Worm (Caenorhabditis elegans): ENCODE measurements around the gene F36G9.3.

F36G9.3 gene

ce11 chrV:15952762-15953161 is 4.4 kb upstream of the F36G9.3 start, which contains the start of gene srw-56:
Gene srw-56, minus strand, starts transcription at chrV:15952862.
- TF ChIP-seq Y22D7AL.16 (tag; optimal IDR thresholded peaks at IDR 0.05) = no peak
- TF ChIP-seq sox-4 (tag; optimal IDR thresholded peaks at IDR 0.05) = no peak
- TF ChIP-seq nfya-1 (tag; optimal IDR thresholded peaks at IDR 0.05) = no peak
- TF ChIP-seq sox-2 (GFP tag; IDR thresholded peaks at IDR 0.05) = no peak
- no peak for TF ChIP-seq hlh-6 (tag; optimal IDR thresholded peaks at IDR 0.05)
- TF ChIP-seq pag-3 (tag; optimal IDR thresholded peaks at IDR 0.05; ENCODE audit: borderline replicate concordance) = no peak
- no peak for TF ChIP-seq lin-11 (tag; optimal IDR thresholded peaks at IDR 0.05)
- TF ChIP-seq ceh-14 (tag; optimal IDR thresholded peaks at IDR 0.05) = no peak
- no peak for TF ChIP-seq ahr-1 (tag; optimal IDR thresholded peaks at IDR 0.05)
- no peak for TF ChIP-seq mec-3 (tag; optimal IDR thresholded peaks at IDR 0.05; ENCODE audit: borderline replicate concordance)
- no peak for TF ChIP-seq C38D4.7 (GFP tag; optimal IDR thresholded peaks at IDR 0.05)

DNA sequence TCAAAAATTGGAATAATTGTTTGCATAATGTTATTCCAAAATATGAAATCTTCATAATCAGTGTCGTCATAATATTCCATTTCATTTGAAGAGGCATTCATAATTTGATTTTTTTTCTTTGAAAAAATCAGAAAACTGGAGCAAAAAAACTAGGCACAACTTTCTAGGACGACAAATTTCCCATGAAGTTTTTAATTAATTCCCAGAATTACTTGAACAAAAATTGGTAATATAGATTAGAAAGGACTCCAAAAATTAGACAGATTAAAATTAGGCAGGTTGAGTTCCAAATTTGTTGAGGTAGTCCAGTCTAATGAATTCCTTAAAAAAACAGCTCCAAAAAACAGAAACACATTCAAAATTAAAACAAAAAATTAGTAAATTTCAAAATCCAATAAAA is 2.3 kb upstream of the F36G9.3 start, which contains the start of gene srw-57:
Gene srw-57 (minus strand): TSS at position 101 of the 400 bp plus-strand sequence.
- TF ChIP-seq ceh-18 (tag; optimal IDR thresholded peaks at IDR 0.05) = no peak
- TF ChIP-seq ceh-9 (tag; optimal IDR thresholded peaks at IDR 0.05) = no peak
- no peak for TF ChIP-seq lim-6 (tag; optimal IDR thresholded peaks at IDR 0.05)
- no peak for TF ChIP-seq mec-3 (tag; optimal IDR thresholded peaks at IDR 0.05; ENCODE audit: borderline replicate concordance)
- TF ChIP-seq ceh-30 (tag; optimal IDR thresholded peaks at IDR 0.05) = no peak
- no peak for TF ChIP-seq pros-1 (tag; optimal IDR thresholded peaks at IDR 0.05)
- no peak for TF ChIP-seq tbx-2 (tag; optimal IDR thresholded peaks at IDR 0.05)
- TF ChIP-seq nhr-232 (tag; optimal IDR thresholded peaks at IDR 0.05) = no peak
- TF ChIP-seq C08G9.2 (tag; optimal IDR thresholded peaks at IDR 0.05) = no peak
- no peak for TF ChIP-seq ceh-2 (tag; optimal IDR thresholded peaks at IDR 0.05)
- TF ChIP-seq gmeb-2 (tag; optimal IDR thresholded peaks at IDR 0.05) = no peak
- TF ChIP-seq ttx-3 (tag; optimal IDR thresholded peaks at IDR 0.05) = no peak
- TF ChIP-seq syd-9 (tag; optimal IDR thresholded peaks at IDR 0.05) = no peak
- TF ChIP-seq pax-1 (tag; optimal IDR thresholded peaks at IDR 0.05) = no peak
- no peak for TF ChIP-seq unc-3 (GFP tag; conservative IDR thresholded peaks at IDR 0.05)
- no peak for TF ChIP-seq unc-3 (tag; optimal IDR thresholded peaks at IDR 0.05)
- no peak for TF ChIP-seq hlh-6 (tag; optimal IDR thresholded peaks at IDR 0.05)
- no peak for TF ChIP-seq eyg-1 (tag; optimal IDR thresholded peaks at IDR 0.05)
- TF ChIP-seq F13H6.1 (tag; optimal IDR thresholded peaks at IDR 0.05) = no peak
- TF ChIP-seq sox-2 (GFP tag; IDR thresholded peaks at IDR 0.05) = no peak
- TF ChIP-seq pqm-1 (tag; optimal IDR thresholded peaks at IDR 0.05) = no peak

DNA sequence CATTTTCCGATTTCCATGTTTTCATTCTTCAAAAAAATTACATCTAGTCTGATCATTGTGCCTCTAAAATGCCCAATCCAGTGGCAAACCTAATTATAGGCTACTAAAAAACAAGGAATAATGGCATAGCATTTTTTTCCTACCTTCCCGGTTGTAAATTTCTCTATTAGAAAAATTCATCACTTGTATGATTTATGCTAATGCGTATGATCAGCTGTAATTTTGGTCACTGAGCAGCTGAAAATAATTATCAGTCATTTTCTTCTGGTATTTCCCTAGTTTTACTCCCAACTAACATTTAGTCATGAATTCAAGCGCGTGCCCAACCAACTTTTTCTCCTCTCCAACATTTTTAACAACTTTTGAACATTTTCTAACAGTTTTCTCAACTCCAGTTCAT is 1.7 kb upstream of the F36G9.3 start, which contains the start of gene srh-186:
Gene srh-186 (plus strand): TSS at position 301 of the 400 bp plus-strand sequence.
- no peak for TF ChIP-seq ceh-31 (tag; optimal IDR thresholded peaks at IDR 0.05)
- TF ChIP-seq unc-42 (tag; optimal IDR thresholded peaks at IDR 0.05) = no peak
- TF ChIP-seq tbx-7 (tag; optimal IDR thresholded peaks at IDR 0.05) = no peak
- TF ChIP-seq ceh-19 (GFP tag; optimal IDR thresholded peaks at IDR 0.05) = no peak
- TF ChIP-seq npax-4 (tag; optimal IDR thresholded peaks at IDR 0.05) = no peak
- TF ChIP-seq C38D4.7 (GFP tag; optimal IDR thresholded peaks at IDR 0.05) = no peak

ce11 chrV:15959456-15959855 is 2.3 kb downstream of the F36G9.3 start:
- TF ChIP-seq C38D4.7 (GFP tag; optimal IDR thresholded peaks at IDR 0.05) (no peak), ceh-30 (tag; optimal IDR thresholded peaks at IDR 0.05) (no peak), F13H6.1 (tag; optimal IDR thresholded peaks at IDR 0.05) (no peak)

- TF ChIP-seq sox-2 (GFP tag; IDR thresholded peaks at IDR 0.05) (no peak), fkh-6 (tag; optimal IDR thresholded peaks at IDR 0.05) (no peak), ref-2 (tag; optimal IDR thresholded peaks at IDR 0.05) (no peak)
Measured at ce11 chrV:15965114-15965513, 7.9 kb downstream of the F36G9.3 start, which contains the start of gene sri-2. Gene sri-2, minus strand, starts transcription at chrV:15965214.
